Worm (Caenorhabditis elegans): ENCODE measurements around the gene F29B9.8.
A peak's percentile ranks its signal among the peaks of the same experiment; 100 is the strongest.

F29B9.8 gene

DNA sequence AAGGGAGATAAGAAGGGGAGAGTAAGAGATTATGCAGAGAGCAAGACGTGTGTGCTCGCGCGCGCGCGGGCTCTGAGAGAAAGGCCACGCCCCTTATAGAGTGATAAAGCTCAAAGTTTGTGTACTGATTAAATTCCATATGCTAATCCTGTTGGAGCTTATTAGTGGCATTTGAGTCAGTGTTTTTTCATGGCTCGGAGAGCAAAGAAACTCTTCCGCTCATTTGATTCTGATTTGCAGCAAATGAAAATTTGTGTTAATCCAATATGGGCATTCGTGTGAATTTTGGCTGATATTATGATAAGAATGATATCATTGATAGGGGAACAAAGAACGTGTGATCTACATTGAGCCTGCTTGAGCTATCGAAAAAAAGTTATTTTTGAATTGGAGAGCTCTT lies 34.0 kb upstream of the F29B9.8 start:
- TF ChIP-seq bed-2 (GFP tag; IDR thresholded peaks at IDR 0.05) (no peak), B0336.3 (GFP tag; IDR thresholded peaks at IDR 0.05) (no peak), mcd-1 (GFP tag; IDR thresholded peaks at IDR 0.05) (no peak), sea-2 (GFP tag; IDR thresholded peaks at IDR 0.05) (no peak), ZK185.1 (tag; optimal IDR thresholded peaks at IDR 0.05; ENCODE audit: poor library complexity, severe bottlenecking) (no peak), snpc-1.3 (tag; optimal IDR thresholded peaks at IDR 0.05; ENCODE audit: insufficient read depth) (no peak)

DNA sequence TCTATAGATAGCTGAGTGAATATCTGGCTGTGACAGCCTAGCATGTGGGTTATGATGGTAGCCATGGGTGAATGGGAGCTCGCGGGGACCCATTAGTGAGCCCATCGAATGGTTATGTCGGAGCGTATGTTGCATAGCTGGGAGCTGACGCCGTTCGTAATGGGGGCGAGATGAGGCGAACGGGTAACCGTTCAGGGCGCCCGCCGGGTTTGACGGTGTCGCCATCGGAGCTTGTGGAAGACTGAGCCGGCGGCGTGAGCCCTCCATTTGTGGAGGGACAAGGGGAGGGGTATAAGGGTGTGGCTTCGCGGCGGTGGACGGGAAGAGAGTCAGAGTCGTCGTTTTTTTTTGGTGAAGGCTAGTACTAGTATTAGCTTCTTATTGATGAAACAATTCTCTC lies 23.6 kb upstream of the F29B9.8 start:
- no peak for TF ChIP-seq let-607 (tag; optimal IDR thresholded peaks at IDR 0.05)
- TF ChIP-seq dpff-1 (tag; optimal IDR thresholded peaks at IDR 0.05) = no peak
- TF ChIP-seq ceh-100 (GFP tag; IDR thresholded peaks at IDR 0.05) = no peak
- no peak for TF ChIP-seq die-1 (tag; optimal IDR thresholded peaks at IDR 0.05)
- TF ChIP-seq ceh-79 (tag; optimal IDR thresholded peaks at IDR 0.05) = no peak
- TF ChIP-seq egrh-3 (GFP tag; IDR thresholded peaks at IDR 0.05) = peak; percentile 62; the same call in 1 of the 2 replicates
- TF ChIP-seq attf-5 (GFP tag; optimal IDR thresholded peaks at IDR 0.05) = no peak
- no peak for TF ChIP-seq akir-1 (GFP tag; optimal IDR thresholded peaks at IDR 0.05)
- no peak for TF ChIP-seq nhr-27 (tag; optimal IDR thresholded peaks at IDR 0.05)
- TF ChIP-seq zfh-2 (GFP tag; conservative IDR thresholded peaks at IDR 0.05) = peak; percentile 84

DNA sequence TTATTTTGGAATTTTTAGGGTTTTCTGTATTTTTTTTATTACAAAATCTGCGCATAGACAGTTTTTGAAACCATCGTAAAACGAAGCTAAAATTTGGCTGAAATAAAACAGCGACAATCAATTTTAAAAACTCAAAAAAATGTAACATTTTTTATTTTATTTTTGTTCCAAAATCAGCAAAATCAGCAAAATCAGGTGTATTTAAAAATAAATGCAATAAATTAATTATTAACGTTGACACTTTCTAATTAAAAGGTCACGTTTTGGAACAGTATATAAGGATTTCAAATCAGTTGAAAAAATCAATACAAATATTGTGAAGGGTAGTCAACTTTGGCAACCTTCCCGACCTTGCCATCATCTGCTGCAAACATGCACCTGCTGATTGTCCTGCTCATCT lies 14.1 kb upstream of the F29B9.8 start, which contains the start of gene R105.1:
Gene R105.1, plus strand, starts transcription at position 301 of the 400 bp plus-strand sequence.
- TF ChIP-seq attf-3 (GFP tag; conservative IDR thresholded peaks at IDR 0.05) (no peak), hlh-12 (tag; optimal IDR thresholded peaks at IDR 0.05) (no peak), die-1 (tag; optimal IDR thresholded peaks at IDR 0.05) (no peak), snpc-3.4 (tag; optimal IDR thresholded peaks at IDR 0.05) (no peak), nfyb-1 (GFP tag; IDR thresholded peaks at IDR 0.05) (no peak), egl-44 (GFP tag; IDR thresholded peaks at IDR 0.05) (no peak), aptf-2 (GFP tag; conservative IDR thresholded peaks at IDR 0.05) (no peak), ama-1 (optimal IDR thresholded peaks at IDR 0.05) (no peak), ama-1 (GFP tag; optimal IDR thresholded peaks at IDR 0.05) (no peak), F55B11.4 (tag; optimal IDR thresholded peaks at IDR 0.05; ENCODE audit: borderline replicate concordance, insufficient read depth) (no peak), B0336.3 (GFP tag; IDR thresholded peaks at IDR 0.05) (no peak), ztf-25 (GFP tag; IDR thresholded peaks at IDR 0.05) (no peak), T07F8.4 (tag; optimal IDR thresholded peaks at IDR 0.05) (no peak), chd-7 (tag; optimal IDR thresholded peaks at IDR 0.05) (no peak), hlh-26 (GFP tag; conservative IDR thresholded peaks at IDR 0.05) (no peak), hmg-20 (GFP tag; IDR thresholded peaks at IDR 0.05) (no peak)

DNA sequence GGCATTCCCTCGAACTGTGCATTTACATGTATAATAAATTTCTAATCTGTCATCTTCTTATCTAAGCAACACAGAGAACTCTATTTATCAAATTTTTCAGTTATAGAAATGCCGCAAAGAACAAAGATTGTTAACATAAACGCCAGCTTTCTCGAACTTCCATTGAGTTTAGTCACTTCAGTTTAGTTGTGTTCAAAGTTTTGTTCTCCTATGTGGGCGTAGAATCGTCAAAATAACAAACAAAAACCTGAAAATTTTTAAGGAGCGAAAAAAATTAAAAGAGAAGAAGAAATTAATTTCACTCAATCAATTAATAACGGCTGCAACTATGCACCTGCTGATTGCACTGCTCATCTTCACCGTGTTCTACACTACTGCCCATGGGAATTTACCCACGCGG lies 11.5 kb upstream of the F29B9.8 start, which contains the start of gene R105.5:
Gene R105.5, plus strand, starts transcription at position 301 of the 400 bp plus-strand sequence.
- TF ChIP-seq lsl-1 (GFP tag; optimal IDR thresholded peaks at IDR 0.05) (no peak), let-607 (tag; optimal IDR thresholded peaks at IDR 0.05) (no peak), B0261.1 (tag; optimal IDR thresholded peaks at IDR 0.05) (no peak), nfyb-1 (GFP tag; IDR thresholded peaks at IDR 0.05) (no peak), akir-1 (GFP tag; optimal IDR thresholded peaks at IDR 0.05) (no peak), snpc-3.4 (tag; optimal IDR thresholded peaks at IDR 0.05) (no peak), athp-1 (tag; optimal IDR thresholded peaks at IDR 0.05) (no peak), gei-17 (GFP tag; optimal IDR thresholded peaks at IDR 0.05) (no peak), Y56A3A.18 (GFP tag; IDR thresholded peaks at IDR 0.05) (no peak), madf-8 (GFP tag; conservative IDR thresholded peaks at IDR 0.05) (no peak), madf-6 (GFP tag; IDR thresholded peaks at IDR 0.05) (no peak), F49E8.2 (tag; optimal IDR thresholded peaks at IDR 0.05; ENCODE audit: insufficient read depth) (no peak), nhr-27 (tag; optimal IDR thresholded peaks at IDR 0.05) (no peak), dox-1 (GFP tag; IDR thresholded peaks at IDR 0.05) (no peak)
